Fruit fly (Drosophila melanogaster): Measurements from ENCODE around the gene Snx27.

Snx27 gene

dm6 chrX:5705097-5705496 lies 32.7 kb downstream of the Snx27 start:
- TF ChIP-seq pan (optimal IDR thresholded peaks at IDR 0.05) (no peak), CG8478 (optimal IDR thresholded peaks at IDR 0.05) (no peak), Dll (optimal IDR thresholded peaks at IDR 0.05) (no peak), usp (GFP tag; optimal IDR thresholded peaks at IDR 0.05) (no peak), EcR (GFP tag; optimal IDR thresholded peaks at IDR 0.05) (no peak), psq (optimal IDR thresholded peaks at IDR 0.05) (no peak)

dm6 chrX:5699824-5700498 lies 37.9 kb downstream of the Snx27 start:
- TF ChIP-seq CG8478 (optimal IDR thresholded peaks at IDR 0.05) (no peak), pan (optimal IDR thresholded peaks at IDR 0.05) (peak; percentile 70), usp (GFP tag; optimal IDR thresholded peaks at IDR 0.05) (no peak), psq (optimal IDR thresholded peaks at IDR 0.05) (no peak)

DNA sequence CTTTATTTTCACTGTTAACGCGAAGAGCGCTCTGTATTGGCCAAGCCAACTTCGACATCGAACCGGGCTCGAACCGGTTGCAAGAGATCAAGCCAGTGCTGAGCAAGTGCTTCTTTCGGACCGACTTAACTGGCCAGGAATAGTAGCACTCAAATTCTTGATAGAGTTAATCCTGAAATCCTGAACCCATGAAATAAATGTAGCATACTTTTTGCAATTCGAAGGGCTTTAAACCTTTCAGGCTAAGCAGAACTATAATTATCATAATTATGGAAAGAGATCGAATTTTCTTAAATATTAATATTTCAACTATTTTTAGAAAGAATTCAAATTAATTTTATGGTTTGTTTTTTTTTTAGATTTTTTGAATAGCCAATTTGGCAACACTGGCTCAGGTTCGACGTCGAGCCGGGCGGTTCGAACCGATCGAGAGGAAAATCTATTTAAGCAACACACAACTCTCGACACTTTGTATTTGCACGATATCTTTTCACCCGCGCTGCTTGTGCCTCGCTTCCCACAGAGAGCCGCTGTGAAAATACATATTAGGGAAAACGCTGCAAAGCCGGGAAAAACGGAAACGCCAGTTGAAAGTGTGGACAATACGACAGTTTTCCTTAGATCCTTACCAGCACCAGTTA lies 39.6 kb downstream of the Snx27 start, which contains the start of gene AdamTS-B:
Gene AdamTS-B (plus strand): TSS at position 471 of the 641 bp plus-strand sequence.
- TF ChIP-seq pan (optimal IDR thresholded peaks at IDR 0.05) (no peak), CG8478 (optimal IDR thresholded peaks at IDR 0.05) (no peak), psq (optimal IDR thresholded peaks at IDR 0.05) (no peak), Dll (optimal IDR thresholded peaks at IDR 0.05) (no peak), EcR (GFP tag; optimal IDR thresholded peaks at IDR 0.05) (no peak), usp (GFP tag; optimal IDR thresholded peaks at IDR 0.05) (no peak)

dm6 chrX:5696436-5697022 lies 41.3 kb downstream of the Snx27 start:
- TF ChIP-seq pan (optimal IDR thresholded peaks at IDR 0.05) (no peak), Dll (optimal IDR thresholded peaks at IDR 0.05) (no peak), CG8478 (optimal IDR thresholded peaks at IDR 0.05) (no peak), usp (GFP tag; optimal IDR thresholded peaks at IDR 0.05) (no peak), psq (optimal IDR thresholded peaks at IDR 0.05) (no peak), EcR (GFP tag; optimal IDR thresholded peaks at IDR 0.05) (no peak)

DNA sequence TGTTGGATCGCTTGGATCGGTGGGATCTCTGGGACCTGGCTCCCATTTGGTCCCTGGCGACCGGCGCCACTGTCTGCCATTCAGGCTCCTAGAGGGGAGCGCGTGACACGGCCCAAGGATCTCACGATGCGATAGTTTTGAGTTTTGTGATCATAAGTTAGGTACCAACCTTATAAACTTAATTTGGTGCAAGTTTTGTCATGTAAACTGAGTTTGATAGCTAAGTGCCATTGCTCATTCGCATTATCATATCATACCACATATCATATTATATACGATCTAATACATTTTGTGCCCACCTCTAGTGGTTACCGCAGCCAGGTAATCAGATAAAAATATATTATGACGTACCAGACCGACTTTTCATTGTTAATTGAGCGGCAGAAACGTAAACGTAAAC lies 41.9 kb downstream of the Snx27 start:
- TF ChIP-seq EcR (GFP tag; optimal IDR thresholded peaks at IDR 0.05) (no peak), psq (optimal IDR thresholded peaks at IDR 0.05) (no peak), usp (GFP tag; optimal IDR thresholded peaks at IDR 0.05) (no peak), Dll (optimal IDR thresholded peaks at IDR 0.05) (no peak), CG8478 (optimal IDR thresholded peaks at IDR 0.05) (no peak)

- no peak for TF ChIP-seq Dll (optimal IDR thresholded peaks at IDR 0.05)
- no peak for TF ChIP-seq usp (GFP tag; optimal IDR thresholded peaks at IDR 0.05)
- TF ChIP-seq EcR (GFP tag; optimal IDR thresholded peaks at IDR 0.05): no peak
- no peak for TF ChIP-seq pan (optimal IDR thresholded peaks at IDR 0.05)
- TF ChIP-seq psq (optimal IDR thresholded peaks at IDR 0.05): no peak
- no peak for TF ChIP-seq CG8478 (optimal IDR thresholded peaks at IDR 0.05)
These were observed 42.8 kb downstream of the Snx27 start, which contains the start of gene CG3149 for dm6 chrX:5695035-5695434. Gene CG3149 (minus strand): TSS chrX:5695205.

DNA sequence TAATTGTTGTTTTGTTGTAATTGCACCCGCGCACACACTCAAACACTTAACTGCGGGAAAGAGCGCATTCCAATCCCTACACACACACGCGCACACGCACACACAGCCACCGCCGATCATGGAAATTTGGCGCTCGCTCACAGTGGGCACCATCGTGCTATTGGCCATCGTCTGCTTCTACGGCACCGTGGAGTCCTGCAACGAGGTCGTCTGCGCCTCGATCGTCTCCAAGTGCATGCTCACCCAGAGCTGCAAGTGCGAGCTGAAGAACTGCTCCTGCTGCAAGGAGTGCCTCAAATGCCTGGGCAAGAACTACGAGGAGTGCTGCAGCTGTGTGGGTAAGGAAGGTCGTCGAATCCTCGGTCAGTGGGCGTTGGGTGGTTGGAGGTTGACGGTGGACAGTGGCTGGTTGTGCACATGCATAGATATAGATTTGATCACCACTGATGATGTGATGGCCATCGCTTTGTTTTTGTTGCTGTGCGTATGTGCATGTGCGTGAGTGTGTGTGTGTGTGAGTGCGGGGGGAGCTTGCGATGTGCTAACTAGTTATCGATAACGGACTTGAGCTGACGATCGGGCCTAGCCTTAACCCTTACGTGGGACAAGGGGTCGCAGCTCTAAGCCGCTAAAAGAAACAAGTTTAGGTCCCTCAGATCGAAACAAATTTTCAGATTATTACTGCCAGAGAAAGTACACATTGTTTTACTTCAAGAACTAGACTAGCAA lies 47.0 kb downstream of the Snx27 start:
- no peak for TF ChIP-seq CG8478 (optimal IDR thresholded peaks at IDR 0.05)
- TF ChIP-seq EcR (GFP tag; optimal IDR thresholded peaks at IDR 0.05): no peak
- no peak for TF ChIP-seq psq (optimal IDR thresholded peaks at IDR 0.05)
- no peak for TF ChIP-seq pan (optimal IDR thresholded peaks at IDR 0.05)
- TF ChIP-seq usp (GFP tag; optimal IDR thresholded peaks at IDR 0.05): no peak

dm6 chrX:5690216-5690523 lies 47.7 kb downstream of the Snx27 start:
- TF ChIP-seq psq (optimal IDR thresholded peaks at IDR 0.05) (no peak), EcR (GFP tag; optimal IDR thresholded peaks at IDR 0.05) (no peak), usp (GFP tag; optimal IDR thresholded peaks at IDR 0.05) (no peak), CG8478 (optimal IDR thresholded peaks at IDR 0.05) (no peak), pan (optimal IDR thresholded peaks at IDR 0.05) (no peak), Dll (optimal IDR thresholded peaks at IDR 0.05) (no peak)

- TF ChIP-seq CG8478 (optimal IDR thresholded peaks at IDR 0.05) (no peak), pan (optimal IDR thresholded peaks at IDR 0.05) (no peak), psq (optimal IDR thresholded peaks at IDR 0.05) (no peak), Dll (optimal IDR thresholded peaks at IDR 0.05) (no peak), EcR (GFP tag; optimal IDR thresholded peaks at IDR 0.05) (no peak), usp (GFP tag; optimal IDR thresholded peaks at IDR 0.05) (no peak)
These were observed 48.2 kb downstream of the Snx27 start, which contains the start of the genes PGAP1 and cv for dm6 chrX:5689417-5690215. Gene PGAP1 (minus strand): TSS chrX:5689473. Gene cv (plus strand): TSS chrX:5690002.

DNA sequence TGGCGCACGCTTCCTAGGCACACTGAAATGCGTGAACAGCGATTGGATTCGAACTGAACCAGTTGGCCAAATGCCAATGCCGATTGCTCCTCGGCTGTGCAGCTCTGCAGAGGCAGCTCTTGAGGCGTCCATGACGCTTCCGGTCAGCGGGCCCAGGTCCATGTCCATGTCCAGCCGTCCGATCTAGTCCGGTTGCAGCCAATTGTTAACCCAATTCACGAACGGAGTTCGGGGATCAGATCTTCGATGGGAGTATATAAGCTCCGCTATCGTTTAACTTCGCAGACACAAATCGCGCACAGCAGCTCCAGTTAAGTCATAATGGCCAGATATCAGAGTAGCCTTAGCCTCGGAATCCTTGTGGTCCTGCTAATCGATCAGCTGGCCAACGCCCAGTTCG lies 54.9 kb downstream of the Snx27 start, which contains the start of gene CG42449:
Gene CG42449 (plus strand): TSS at position 301 of the 400 bp plus-strand sequence.
- TF ChIP-seq Dll (optimal IDR thresholded peaks at IDR 0.05) (no peak), EcR (GFP tag; optimal IDR thresholded peaks at IDR 0.05) (no peak), pan (optimal IDR thresholded peaks at IDR 0.05) (no peak), usp (GFP tag; optimal IDR thresholded peaks at IDR 0.05) (no peak), psq (optimal IDR thresholded peaks at IDR 0.05) (no peak), CG8478 (optimal IDR thresholded peaks at IDR 0.05) (no peak)
